Worm (Caenorhabditis elegans): ENCODE measurements around the gene R04B5.1.
A peak's percentile ranks its signal among the peaks of the same experiment; 100 is the strongest.

ce11 chrV:10054872-10055271, 23.3 kb downstream of the R04B5.1 start, which contains the start of gene yif-1:
- peak; percentile 34 for TF ChIP-seq pha-4 (tag; optimal IDR thresholded peaks at IDR 0.05)
- no peak for TF ChIP-seq nhr-77 (tag; optimal IDR thresholded peaks at IDR 0.05)
